Worm (Caenorhabditis elegans): ENCODE data around the gene F25E5.5.

DNA sequence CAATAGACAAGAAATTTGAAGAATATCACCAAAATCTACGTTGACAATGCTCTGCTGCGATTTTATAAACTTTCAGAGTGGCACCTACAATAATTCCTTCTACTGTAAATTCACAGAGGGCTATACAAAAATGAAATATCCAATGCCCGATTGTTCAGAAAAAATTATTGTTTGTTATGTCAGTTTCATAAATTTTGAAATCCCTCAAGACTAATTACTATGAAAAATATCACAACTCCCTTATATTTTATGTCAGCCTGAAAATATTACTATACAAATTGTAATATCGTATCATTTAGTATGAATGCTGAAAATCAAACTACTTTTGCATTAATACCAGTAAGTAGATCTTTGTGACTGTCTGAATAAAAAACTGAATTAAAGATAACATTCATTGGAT is 46.5 kb upstream of the F25E5.5 start, which contains the start of gene srx-60:
- TF ChIP-seq elt-1 (tag; optimal IDR thresholded peaks at IDR 0.05) = no peak
- no peak for TF ChIP-seq blmp-1 (tag; optimal IDR thresholded peaks at IDR 0.05; ENCODE audit: insufficient read depth)
- TF ChIP-seq ztf-11 (tag; optimal IDR thresholded peaks at IDR 0.05) = no peak
- TF ChIP-seq Y55F3AM.14 (GFP tag; optimal IDR thresholded peaks at IDR 0.05) = no peak

Data from whole organism, L2 larva.